Worm (Caenorhabditis elegans): ENCODE measurements around the gene C37H5.14.

ce11 chrV:4846507-4846906, 12.3 kb upstream of the C37H5.14 start:
- TF ChIP-seq ztf-4 (tag; optimal IDR thresholded peaks at IDR 0.05): no peak
- TF ChIP-seq nhr-12 (tag; optimal IDR thresholded peaks at IDR 0.05): no peak
- TF ChIP-seq mdl-1 (tag; optimal IDR thresholded peaks at IDR 0.05): no peak

Measured in whole organism, L3 larva.